Worm (Caenorhabditis elegans): ENCODE measurements around the gene hmg-12.

Gene hmg-12

DNA sequence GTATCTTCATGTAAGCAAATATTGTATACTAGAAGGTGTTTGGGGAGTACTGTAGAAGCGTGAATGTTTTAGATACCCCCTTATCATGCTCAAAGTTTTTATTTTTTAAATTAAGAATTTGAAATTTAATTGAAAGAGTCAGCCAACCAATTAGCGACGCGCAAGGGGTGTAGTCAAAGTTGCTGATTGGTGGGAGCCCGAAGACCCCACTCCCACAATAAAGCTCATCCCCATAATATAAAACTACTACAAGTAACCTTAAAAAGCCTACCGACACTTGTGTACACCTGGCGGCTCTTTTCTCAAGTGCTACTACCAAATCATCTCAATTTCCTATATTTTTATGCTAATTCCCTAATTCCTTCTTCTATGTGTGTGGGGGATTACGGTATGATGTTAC, 16.6 kb upstream of the hmg-12 start:
- peak; percentile 63 for TF ChIP-seq nfya-1 (tag; optimal IDR thresholded peaks at IDR 0.05; ENCODE audit: insufficient read depth)
- TF ChIP-seq mdl-1 (tag; optimal IDR thresholded peaks at IDR 0.05): no peak

DNA sequence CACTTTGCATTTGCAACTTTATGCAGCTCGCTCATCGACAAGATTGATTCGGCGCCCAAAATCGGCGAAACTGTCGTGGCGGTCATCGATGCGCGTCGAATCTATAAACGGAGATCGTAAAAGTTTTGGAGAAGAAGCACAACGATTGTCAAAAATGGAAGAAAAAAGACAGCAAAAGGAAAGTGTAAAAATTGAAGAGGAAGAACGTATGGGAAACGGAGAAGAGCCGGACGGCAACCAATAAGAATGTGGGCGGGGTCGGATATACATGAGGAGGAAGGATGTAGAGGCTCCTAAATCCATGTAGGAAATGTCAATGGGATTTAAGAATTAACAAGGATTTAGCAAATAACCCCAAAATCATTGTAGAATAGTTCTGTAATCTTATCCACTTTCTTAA, 15.2 kb upstream of the hmg-12 start, which contains the start of gene vab-23:
TSS of gene vab-23 (minus strand) at position 101 of the 400 bp plus-strand sequence.
- TF ChIP-seq nfya-1 (tag; optimal IDR thresholded peaks at IDR 0.05; ENCODE audit: insufficient read depth): peak; percentile 1
- no peak for TF ChIP-seq fkh-2 (tag; optimal IDR thresholded peaks at IDR 0.05)
- no peak for TF ChIP-seq nhr-23 (tag; optimal IDR thresholded peaks at IDR 0.05)
- no peak for TF ChIP-seq hmg-11 (tag; optimal IDR thresholded peaks at IDR 0.05)
- no peak for TF ChIP-seq nhr-237 (tag; optimal IDR thresholded peaks at IDR 0.05)
- no peak for TF ChIP-seq mdl-1 (tag; optimal IDR thresholded peaks at IDR 0.05)

DNA sequence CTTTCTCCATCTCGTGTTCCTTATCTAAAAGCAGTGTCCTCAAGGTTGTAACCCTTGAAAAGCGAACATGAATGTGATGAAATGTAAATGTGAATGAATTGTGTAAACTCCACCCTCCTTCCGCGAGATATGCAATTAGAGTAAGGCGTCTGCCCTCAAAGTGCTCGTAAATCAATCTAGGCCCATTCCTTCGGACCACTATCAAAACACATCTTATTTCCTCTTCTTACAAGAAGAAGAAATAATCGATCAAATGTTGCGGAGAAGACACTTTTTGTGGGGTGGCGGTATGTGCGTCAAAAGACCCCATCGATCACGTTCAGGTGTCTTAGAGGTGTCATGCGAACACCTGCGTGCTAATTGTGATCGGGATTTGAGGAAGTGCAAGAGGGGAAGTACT, 14.1 kb upstream of the hmg-12 start:
- TF ChIP-seq nfya-1 (tag; optimal IDR thresholded peaks at IDR 0.05; ENCODE audit: insufficient read depth) (no peak), ceh-16 (tag; optimal IDR thresholded peaks at IDR 0.05) (no peak), ama-1 (optimal IDR thresholded peaks at IDR 0.05) (no peak), tbx-2 (tag; optimal IDR thresholded peaks at IDR 0.05) (no peak), nhr-77 (tag; optimal IDR thresholded peaks at IDR 0.05) (no peak), elt-3 (tag; optimal IDR thresholded peaks at IDR 0.05) (no peak), pha-4 (tag; optimal IDR thresholded peaks at IDR 0.05) (no peak), ceh-9 (tag; optimal IDR thresholded peaks at IDR 0.05) (no peak)

DNA sequence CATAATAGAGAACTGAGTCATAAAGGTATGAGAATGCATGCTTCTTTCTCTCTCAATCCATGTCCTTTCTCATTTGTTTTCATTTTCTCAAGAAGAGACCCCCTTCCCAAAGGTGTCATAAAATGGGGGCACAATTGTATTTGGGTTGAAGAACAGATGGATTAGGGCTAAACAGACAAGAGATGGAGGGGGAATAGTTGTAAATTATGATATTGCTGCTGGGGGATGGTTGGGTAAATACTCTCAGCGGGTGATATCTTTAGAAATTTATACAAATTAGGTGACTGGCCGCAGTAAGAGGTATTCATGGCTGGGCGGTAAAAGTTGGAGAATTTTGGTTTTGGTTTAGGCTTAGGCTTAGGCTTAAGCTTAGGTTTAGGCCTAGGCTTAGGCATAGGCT, 11.3 kb upstream of the hmg-12 start:
- TF ChIP-seq egl-5 (tag; optimal IDR thresholded peaks at IDR 0.05): no peak
- no peak for TF ChIP-seq ztf-4 (tag; optimal IDR thresholded peaks at IDR 0.05)
- no peak for TF ChIP-seq nhr-76 (tag; optimal IDR thresholded peaks at IDR 0.05)
- TF ChIP-seq lin-15B (tag; optimal IDR thresholded peaks at IDR 0.05): no peak
- TF ChIP-seq nhr-25 (tag; optimal IDR thresholded peaks at IDR 0.05): no peak
- no peak for TF ChIP-seq mdl-1 (tag; optimal IDR thresholded peaks at IDR 0.05)
- no peak for TF ChIP-seq nhr-28 (tag; optimal IDR thresholded peaks at IDR 0.05)
- TF ChIP-seq nfya-1 (tag; optimal IDR thresholded peaks at IDR 0.05; ENCODE audit: insufficient read depth): no peak
- no peak for TF ChIP-seq sea-2 (GFP tag; optimal IDR thresholded peaks at IDR 0.05)
- TF ChIP-seq nhr-237 (tag; optimal IDR thresholded peaks at IDR 0.05): no peak
- no peak for TF ChIP-seq tbx-2 (tag; optimal IDR thresholded peaks at IDR 0.05)
- no peak for TF ChIP-seq nhr-67 (tag; optimal IDR thresholded peaks at IDR 0.05)
- no peak for TF ChIP-seq hmg-11 (tag; optimal IDR thresholded peaks at IDR 0.05)
- no peak for TF ChIP-seq pqm-1 (tag; optimal IDR thresholded peaks at IDR 0.05)
- no peak for TF ChIP-seq nhr-12 (tag; optimal IDR thresholded peaks at IDR 0.05)
- no peak for TF ChIP-seq unc-62 (GFP tag; optimal IDR thresholded peaks at IDR 0.05)
- no peak for TF ChIP-seq ZK546.5 (tag; optimal IDR thresholded peaks at IDR 0.05)

DNA sequence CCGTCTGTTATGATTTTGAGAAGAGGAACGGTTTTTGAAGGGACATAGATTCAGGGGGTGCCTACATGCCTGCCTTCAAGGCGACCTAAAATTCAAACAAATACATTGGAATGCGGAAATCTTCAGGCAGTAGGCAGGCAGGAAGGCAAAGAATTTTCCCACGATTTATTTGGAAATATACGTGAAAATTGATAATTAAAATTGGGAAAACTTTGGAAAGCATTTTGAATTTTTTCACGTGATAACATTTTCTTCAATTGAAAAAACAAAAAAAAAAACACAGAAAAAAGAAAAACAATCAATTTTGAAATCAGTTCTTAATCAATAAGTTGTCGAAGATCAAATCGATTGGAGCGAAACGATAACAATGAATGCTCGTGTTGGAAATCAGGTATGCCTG, 10.1 kb upstream of the hmg-12 start, which contains the start of gene ZK930.4:
TSS of gene ZK930.4 (plus strand) at position 301 of the 400 bp plus-strand sequence.
- TF ChIP-seq snpc-4 (tag; optimal IDR thresholded peaks at IDR 0.05) (no peak), aly-2 (tag; optimal IDR thresholded peaks at IDR 0.05) (no peak), zag-1 (tag; optimal IDR thresholded peaks at IDR 0.05) (no peak), nfya-1 (tag; optimal IDR thresholded peaks at IDR 0.05; ENCODE audit: insufficient read depth) (no peak), R02D3.7 (tag; optimal IDR thresholded peaks at IDR 0.05) (no peak), skn-1 (tag; optimal IDR thresholded peaks at IDR 0.05) (no peak), fkh-10 (GFP tag; optimal IDR thresholded peaks at IDR 0.05) (no peak), egl-27 (tag; optimal IDR thresholded peaks at IDR 0.05) (no peak), pqm-1 (tag; optimal IDR thresholded peaks at IDR 0.05) (no peak), unc-62 (GFP tag; optimal IDR thresholded peaks at IDR 0.05) (no peak), lin-39 (tag; optimal IDR thresholded peaks at IDR 0.05) (no peak)

DNA sequence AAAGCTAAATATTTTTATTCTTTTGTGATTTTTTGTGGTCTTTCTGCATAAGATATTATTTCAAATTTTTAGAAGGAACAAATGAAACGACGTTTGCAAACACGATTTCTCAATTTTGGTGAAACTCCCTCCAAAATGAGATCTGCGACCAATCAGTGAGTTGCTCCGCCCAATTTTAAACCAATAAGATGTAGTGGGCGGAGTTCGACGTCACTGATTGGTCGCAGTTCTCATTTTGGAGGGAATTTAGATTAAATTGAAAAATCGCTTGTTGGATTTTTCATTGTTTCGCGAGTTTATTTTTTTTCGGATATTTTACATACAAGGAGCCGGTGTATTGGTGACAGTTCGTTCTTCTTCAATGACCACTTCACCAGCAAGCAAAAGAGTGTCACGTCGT, 5.7 kb upstream of the hmg-12 start:
- TF ChIP-seq nfya-1 (tag; optimal IDR thresholded peaks at IDR 0.05; ENCODE audit: insufficient read depth) (peak; percentile 97), nhr-28 (tag; optimal IDR thresholded peaks at IDR 0.05) (no peak)
